Fruit fly (Drosophila melanogaster): ENCODE measurements around the gene Fum4.

Fum4 gene

dm6 chr2L:10198911-10199310 lies 7.6 kb upstream of the Fum4 start, which contains the start of gene Sur (continued):
- TF ChIP-seq ham (GFP tag; IDR thresholded peaks at IDR 0.05) (no peak), oc (tag; optimal IDR thresholded peaks at IDR 0.05) (no peak), CG15073 (GFP tag; optimal IDR thresholded peaks at IDR 0.05) (no peak), Atf6 (GFP tag; IDR thresholded peaks at IDR 0.05) (0 out of 2 replicates have a peak, but pooled peaks have one; percentile 10), cato (GFP tag; optimal IDR thresholded peaks at IDR 0.05; ENCODE audit: borderline replicate concordance) (no peak), Doc3 (GFP tag; IDR thresholded peaks at IDR 0.05; ENCODE audit: partially characterized antibody) (no peak), pros (GFP tag; optimal IDR thresholded peaks at IDR 0.05) (no peak), crc (GFP tag; optimal IDR thresholded peaks at IDR 0.05) (no peak), Scr (GFP tag; IDR thresholded peaks at IDR 0.05; ENCODE audit: partially characterized antibody) (0 out of 2 replicates have a peak, but pooled peaks have one; percentile 18), Bgb (GFP tag; IDR thresholded peaks at IDR 0.05; ENCODE audit: partially characterized antibody) (peak; percentile 37; the same call in 1 of the 2 replicates), Dll (GFP tag; IDR thresholded peaks at IDR 0.05; ENCODE audit: partially characterized antibody) (no peak), bab2 (GFP tag; optimal IDR thresholded peaks at IDR 0.05) (no peak), Jarid2 (GFP tag; optimal IDR thresholded peaks at IDR 0.05) (peak; percentile 60), wor (GFP tag; IDR thresholded peaks at IDR 0.05) (no peak), tin (GFP tag; optimal IDR thresholded peaks at IDR 0.05) (no peak), ken (GFP tag; IDR thresholded peaks at IDR 0.05) (no peak), MTF-1 (GFP tag; optimal IDR thresholded peaks at IDR 0.05; ENCODE audit: borderline replicate concordance) (no peak), bsh (GFP tag; optimal IDR thresholded peaks at IDR 0.05) (no peak), CG18262 (tag; optimal IDR thresholded peaks at IDR 0.05) (no peak), ATbp (GFP tag; optimal IDR thresholded peaks at IDR 0.05) (no peak), caup (GFP tag; optimal IDR thresholded peaks at IDR 0.05; ENCODE audit: severe bottlenecking) (no peak), Hr78 (GFP tag; optimal IDR thresholded peaks at IDR 0.05) (no peak), trh (GFP tag; optimal IDR thresholded peaks at IDR 0.05) (no peak), CG30403 (GFP tag; optimal IDR thresholded peaks at IDR 0.05) (no peak), CG10543 (GFP tag; optimal IDR thresholded peaks at IDR 0.05) (peak; percentile 58), Taf1 (GFP tag; IDR thresholded peaks at IDR 0.05) (no peak), CG18599 (GFP tag; optimal IDR thresholded peaks at IDR 0.05) (no peak), CG10366 (GFP tag; IDR thresholded peaks at IDR 0.05) (no peak), esg (GFP tag; conservative IDR thresholded peaks at IDR 0.05) (no peak), tup (GFP tag; optimal IDR thresholded peaks at IDR 0.05) (no peak), CG7556 (GFP tag; optimal IDR thresholded peaks at IDR 0.05) (no peak), CG12769 (tag; optimal IDR thresholded peaks at IDR 0.05) (peak; percentile 46), CG11456 (GFP tag; IDR thresholded peaks at IDR 0.05) (no peak), vnd (GFP tag; IDR thresholded peaks at IDR 0.05; ENCODE audit: partially characterized antibody) (no peak), CG1792 (GFP tag; optimal IDR thresholded peaks at IDR 0.05) (no peak), cwo (GFP tag; optimal IDR thresholded peaks at IDR 0.05) (peak; percentile 81), chinmo (GFP tag; IDR thresholded peaks at IDR 0.05; ENCODE audit: partially characterized antibody) (no peak), CG11560 (tag; IDR thresholded peaks at IDR 0.05) (no peak), Med (GFP tag) (no peak), Rfx (GFP tag; IDR thresholded peaks at IDR 0.05) (0 out of 2 replicates have a peak, but pooled peaks have one; percentile 9), Meics (GFP tag; optimal IDR thresholded peaks at IDR 0.05) (no peak), Rx (GFP tag; IDR thresholded peaks at IDR 0.05) (no peak)

Measured in whole organism, embryonic.